Fruit fly (Drosophila melanogaster) whole organism, embryonic: Measurements from ENCODE around the gene CG32248.

ENCODE experiments used
- CG15696 ChIP-seq: fragments of 200-800 bp; sonication (Bioruptor generic); optimal IDR thresholded peaks from 2 replicates; lab custom pipeline; 2019; ENCODE audit warnings: missing biosample characterization, mild to moderate bottlenecking, missing genetic modification characterization, moderate library complexity
- CG1603 ChIP-seq: fragments of 200-800 bp; sonication (Bioruptor generic); optimal IDR thresholded peaks from 2 replicates; lab custom pipeline; 2019; ENCODE audit warnings: missing biosample characterization, mild to moderate bottlenecking, missing genetic modification characterization, moderate library complexity
- CG34224 ChIP-seq: fragments of 200-800 bp; sonication (Bioruptor generic); IDR thresholded peaks from 3 replicates; pipeline ENCODE4 v1.3.6; 2022; ENCODE audit warnings: missing biosample characterization, missing genetic modification characterization; ENCODE audit not compliant: partially characterized antibody
- CG3847 ChIP-seq: fragments of 200-800 bp; sonication (Bioruptor generic); IDR thresholded peaks from 2 replicates; pipeline ENCODE4 v1.3.6; 2022; ENCODE audit warnings: missing biosample characterization, missing genetic modification characterization
- CG4328 ChIP-seq: fragments of 200-800 bp; sonication (Bioruptor generic); optimal IDR thresholded peaks from 3 replicates; lab custom pipeline; 2017; ENCODE audit warnings: missing biosample characterization, missing genetic modification reagents, missing genetic modification characterization
- CG43689 ChIP-seq: fragments of 200-800 bp; sonication (Bioruptor generic); IDR thresholded peaks from 2 replicates; pipeline ENCODE4 v1.3.6; 2022; ENCODE audit warnings: missing biosample characterization, missing genetic modification characterization
- Doc2 ChIP-seq: fragments of 200-800 bp; sonication (Bioruptor generic); IDR thresholded peaks from 2 replicates; pipeline ENCODE4 v1.3.6; 2022; ENCODE audit warnings: missing biosample characterization, missing genetic modification characterization
- Doc3 ChIP-seq: fragments of 200-800 bp; sonication (Bioruptor generic); IDR thresholded peaks from 3 replicates; pipeline ENCODE4 v1.3.6; 2022; ENCODE audit warnings: missing biosample characterization, missing genetic modification characterization; ENCODE audit not compliant: partially characterized antibody
- Nf-YC ChIP-seq: fragments of 200-800 bp; optimal IDR thresholded peaks from 3 replicates; lab custom pipeline; 2019; ENCODE audit warnings: missing biosample characterization, mild to moderate bottlenecking, missing genetic modification characterization, moderate library complexity
- Poxn ChIP-seq: fragments of 200-800 bp; sonication (Bioruptor generic); IDR thresholded peaks from 2 replicates; pipeline ENCODE4 v1.3.6; 2022; ENCODE audit warnings: missing biosample characterization, missing genetic modification characterization
- tx ChIP-seq: fragments of 200-800 bp; sonication (Bioruptor generic); optimal IDR thresholded peaks from 2 replicates; lab custom pipeline; 2016; ENCODE audit warnings: missing biosample characterization, missing genetic modification characterization

- TF ChIP-seq Doc3 (GFP tag; lab: Robert Waterston, UW) (no peak), CG43689 (GFP tag; lab: Robert Waterston, UW) (no peak), Poxn (GFP tag; lab: Robert Waterston, UW) (no peak), CG15696 (tag; lab: Kevin White, UChicago) (no peak), CG1603 (tag; lab: Kevin White, UChicago) (no peak), tx (GFP tag; lab: Kevin White, UChicago) (no peak), Nf-YC (tag; lab: Kevin White, UChicago) (no peak), CG4328 (GFP tag; lab: Kevin White, UChicago) (no peak), Doc2 (GFP tag; lab: Robert Waterston, UW) (no peak), CG3847 (GFP tag; lab: Robert Waterston, UW) (no peak), CG34224 (GFP tag; lab: Robert Waterston, UW) (no peak)
Measured at dm6 chr3L:4466530-4466929, 5.0 kb upstream of the CG32248 start, which contains the start of gene CG32241.
